Comparison of ENCODE assay signal across 6 worm cellular contexts in genomic region chrIV:11298154-11299086, ce11.
TF ChIP-seq lines count a peak whose summit lies in the region.

B0035.15 (minus strand) TSS chrIV:11298252.
dnj-1 (plus strand) TSS chrIV:11299036.

TF ChIP-seq in whole organism, L1 larva, 84 proteins besides CTCF, POLR2A, EP300 and RAD21 (continued from another document):
- peak; percentile 16 for TF ChIP-seq unc-130 (tag; optimal IDR thresholded peaks at IDR 0.05; lab: Kevin White, UChicago)
- peak; percentile 26 for TF ChIP-seq lin-15B (tag; optimal IDR thresholded peaks at IDR 0.05; lab: Kevin White, UChicago)
- TF ChIP-seq C16A3.4 (tag; optimal IDR thresholded peaks at IDR 0.05; lab: Kevin White, UChicago) = peak; percentile 30
- TF ChIP-seq tbx-2 (tag; optimal IDR thresholded peaks at IDR 0.05; lab: Kevin White, UChicago) = peak; percentile 16
- TF ChIP-seq snu-23 (GFP tag; optimal IDR thresholded peaks at IDR 0.05; lab: Kevin White, UChicago) = peak; percentile 30
- peak in 1 of 2 experiments; percentile 12 for TF ChIP-seq mdl-1 (tag; optimal IDR thresholded peaks at IDR 0.05; lab: Kevin White, UChicago)
- TF ChIP-seq rnt-1 (tag; optimal IDR thresholded peaks at IDR 0.05; lab: Kevin White, UChicago) = peak; percentile 32
- TF ChIP-seq nhr-90 (tag; optimal IDR thresholded peaks at IDR 0.05; lab: Kevin White, UChicago; ENCODE audit: poor library complexity) = peak; percentile 17
- no peak for TF ChIP-seq lir-3 (tag; optimal IDR thresholded peaks at IDR 0.05; lab: Kevin White, UChicago; ENCODE audit: poor library complexity)
- TF ChIP-seq dsc-1 (tag; optimal IDR thresholded peaks at IDR 0.05; lab: Kevin White, UChicago) = peak; percentile 60
- TF ChIP-seq zag-1 (tag; optimal IDR thresholded peaks at IDR 0.05; lab: Kevin White, UChicago) = no peak
- TF ChIP-seq jun-1 (tag; optimal IDR thresholded peaks at IDR 0.05; lab: Kevin White, UChicago) = no peak
- TF ChIP-seq xbp-1 (tag; optimal IDR thresholded peaks at IDR 0.05; lab: Kevin White, UChicago) = peak; percentile 61
- TF ChIP-seq lin-14 (GFP tag; optimal IDR thresholded peaks at IDR 0.05; lab: Kevin White, UChicago) = peak; percentile 78
- TF ChIP-seq lsy-2 (tag; optimal IDR thresholded peaks at IDR 0.05; lab: Kevin White, UChicago) = peak; percentile 43 to 57
- TF ChIP-seq ceh-82 (tag; optimal IDR thresholded peaks at IDR 0.05; lab: Kevin White, UChicago) = peak in 2 of 3 experiments; percentile 19 to 39
- TF ChIP-seq blmp-1 (tag; optimal IDR thresholded peaks at IDR 0.05; lab: Kevin White, UChicago) = peak; percentile 89

TF ChIP-seq in whole organism, L2 larva, 48 proteins besides CTCF, POLR2A, EP300 and RAD21 (continued from another document):
- peak; percentile 80 for TF ChIP-seq unc-55 (GFP tag; optimal IDR thresholded peaks at IDR 0.05; lab: Kevin White, UChicago)

TF ChIP-seq in whole organism, L3 larva, 47 proteins besides CTCF, POLR2A, EP300 and RAD21 (continued from another document):
- TF ChIP-seq pha-4 (tag; optimal IDR thresholded peaks at IDR 0.05; lab: Kevin White, UChicago) (peak; percentile 63), lin-39 (tag; optimal IDR thresholded peaks at IDR 0.05; lab: Kevin White, UChicago) (peak; percentile 27), nhr-23 (tag; optimal IDR thresholded peaks at IDR 0.05; lab: Kevin White, UChicago) (peak; percentile 0), ceh-28 (tag; optimal IDR thresholded peaks at IDR 0.05; lab: Kevin White, UChicago) (peak; percentile 57), sea-2 (GFP tag; optimal IDR thresholded peaks at IDR 0.05; lab: Kevin White, UChicago) (no peak)
TF ChIP-seq in whole organism, L3 larva: peak in this region for 10.

TF ChIP-seq in whole organism, L4 larva, 104 proteins besides CTCF, POLR2A, EP300 and RAD21 (continued from another document):
- TF ChIP-seq lir-3 (tag; optimal IDR thresholded peaks at IDR 0.05; lab: Kevin White, UChicago) = no peak
- peak; percentile 56 for TF ChIP-seq mep-1 (tag; optimal IDR thresholded peaks at IDR 0.05; lab: Kevin White, UChicago)
- TF ChIP-seq hlh-11 (tag; optimal IDR thresholded peaks at IDR 0.05; lab: Kevin White, UChicago) = peak; percentile 23
- TF ChIP-seq hlh-30 (tag; optimal IDR thresholded peaks at IDR 0.05; lab: Kevin White, UChicago; ENCODE audit: insufficient read depth) = peak; percentile 35
- TF ChIP-seq zip-11 (GFP tag; IDR thresholded peaks at IDR 0.05; lab: Robert Waterston, UW) = no peak
- peak; percentile 66 for TF ChIP-seq mes-2 (tag; optimal IDR thresholded peaks at IDR 0.05; lab: Kevin White, UChicago; ENCODE audit: poor library complexity, severe bottlenecking)
- no peak for TF ChIP-seq ZK546.5 (tag; optimal IDR thresholded peaks at IDR 0.05; lab: Kevin White, UChicago)
- TF ChIP-seq lsy-2 (tag; optimal IDR thresholded peaks at IDR 0.05; lab: Kevin White, UChicago) = peak in 1 of 2 experiments; percentile 53
- TF ChIP-seq hmg-1.1 (GFP tag; IDR thresholded peaks at IDR 0.05; lab: Robert Waterston, UW) = 0 out of 2 replicates have a peak, but pooled peaks have one; percentile 44
- no peak for TF ChIP-seq lim-7 (GFP tag; IDR thresholded peaks at IDR 0.05; lab: Robert Waterston, UW)
- no peak for TF ChIP-seq saeg-2 (GFP tag; IDR thresholded peaks at IDR 0.05; lab: Robert Waterston, UW)
- no peak for TF ChIP-seq hif-1 (tag; optimal IDR thresholded peaks at IDR 0.05; lab: Kevin White, UChicago)
- peak; percentile 62 for TF ChIP-seq nhr-28 (tag; optimal IDR thresholded peaks at IDR 0.05; lab: Kevin White, UChicago)
- peak; percentile 50 for TF ChIP-seq dpl-1 (GFP tag; optimal IDR thresholded peaks at IDR 0.05; lab: Kevin White, UChicago)
- TF ChIP-seq rbr-2 (tag; optimal IDR thresholded peaks at IDR 0.05; lab: Kevin White, UChicago) = no peak
- TF ChIP-seq sdz-12 (GFP tag; optimal IDR thresholded peaks at IDR 0.05; lab: Kevin White, UChicago) = no peak
- no peak for TF ChIP-seq T20F7.1 (GFP tag; optimal IDR thresholded peaks at IDR 0.05; lab: Kevin White, UChicago)
- TF ChIP-seq duxl-1 (tag; optimal IDR thresholded peaks at IDR 0.05; lab: Kevin White, UChicago; ENCODE audit: poor library complexity) = no peak
TF ChIP-seq in whole organism, L4 larva: peak in this region for 11.

TF ChIP-seq in whole organism, late embryonic, 69 proteins besides CTCF, POLR2A, EP300 and RAD21 (continued from another document):
- TF ChIP-seq tbx-2 (tag; optimal IDR thresholded peaks at IDR 0.05; lab: Kevin White, UChicago) = peak; percentile 21
- no peak for TF ChIP-seq hlh-13 (GFP tag; optimal IDR thresholded peaks at IDR 0.05; lab: Kevin White, UChicago)
- no peak for TF ChIP-seq C08G9.2 (tag; optimal IDR thresholded peaks at IDR 0.05; lab: Kevin White, UChicago)
- no peak for TF ChIP-seq rnt-1 (tag; optimal IDR thresholded peaks at IDR 0.05; lab: Kevin White, UChicago)
- TF ChIP-seq ceh-14 (tag; optimal IDR thresholded peaks at IDR 0.05; lab: Kevin White, UChicago) = no peak
- TF ChIP-seq pha-2 (tag; optimal IDR thresholded peaks at IDR 0.05; lab: Kevin White, UChicago) = no peak
- no peak for TF ChIP-seq pax-1 (tag; optimal IDR thresholded peaks at IDR 0.05; lab: Kevin White, UChicago)
- no peak for TF ChIP-seq eyg-1 (tag; optimal IDR thresholded peaks at IDR 0.05; lab: Kevin White, UChicago)
- no peak for TF ChIP-seq ceh-19 (GFP tag; optimal IDR thresholded peaks at IDR 0.05; lab: Kevin White, UChicago)
- TF ChIP-seq fkh-6 (tag; optimal IDR thresholded peaks at IDR 0.05; lab: Kevin White, UChicago) = no peak
- TF ChIP-seq sdc-2 (tag; optimal IDR thresholded peaks at IDR 0.05; lab: Kevin White, UChicago) = no peak
- TF ChIP-seq unc-86 (tag; optimal IDR thresholded peaks at IDR 0.05; lab: Kevin White, UChicago) = no peak
- TF ChIP-seq unc-42 (tag; optimal IDR thresholded peaks at IDR 0.05; lab: Kevin White, UChicago) = peak; percentile 56
- TF ChIP-seq ceh-9 (tag; optimal IDR thresholded peaks at IDR 0.05; lab: Kevin White, UChicago) = no peak

TF ChIP-seq in whole organism, young adult, 124 proteins besides CTCF, POLR2A, EP300 and RAD21 (continued from another document):
- TF ChIP-seq snpc-1.3 (tag; optimal IDR thresholded peaks at IDR 0.05; lab: Kevin White, UChicago; ENCODE audit: insufficient read depth) = no peak
- 0 out of 2 replicates have a peak, but pooled peaks have one; percentile 19 for TF ChIP-seq D2030.7 (GFP tag; IDR thresholded peaks at IDR 0.05; lab: Robert Waterston, UW)
- no peak for TF ChIP-seq lag-1 (GFP tag; IDR thresholded peaks at IDR 0.05; lab: Robert Waterston, UW)
- TF ChIP-seq nfyb-1 (GFP tag; IDR thresholded peaks at IDR 0.05; lab: Robert Waterston, UW) = no peak
- TF ChIP-seq K11D2.4 (GFP tag; IDR thresholded peaks at IDR 0.05; lab: Robert Waterston, UW) = no peak
- TF ChIP-seq B0035.1 (tag; optimal IDR thresholded peaks at IDR 0.05; lab: Kevin White, UChicago) = no peak
- peak; percentile 56 for TF ChIP-seq attf-5 (GFP tag; optimal IDR thresholded peaks at IDR 0.05; lab: Kevin White, UChicago)
- no peak for TF ChIP-seq sea-2 (GFP tag; IDR thresholded peaks at IDR 0.05; lab: Robert Waterston, UW)
- no peak for TF ChIP-seq tbx-9 (tag; optimal IDR thresholded peaks at IDR 0.05; lab: Kevin White, UChicago; ENCODE audit: borderline replicate concordance)
- TF ChIP-seq T07F8.4 (tag; optimal IDR thresholded peaks at IDR 0.05; lab: Kevin White, UChicago) = no peak
- TF ChIP-seq him-1 (tag; optimal IDR thresholded peaks at IDR 0.05; lab: Kevin White, UChicago) = no peak
- TF ChIP-seq nhr-179 (tag; optimal IDR thresholded peaks at IDR 0.05; lab: Kevin White, UChicago) = no peak
- no peak for TF ChIP-seq snpc-1.1 (tag; optimal IDR thresholded peaks at IDR 0.05; lab: Kevin White, UChicago; ENCODE audit: insufficient read depth)
- no peak for TF ChIP-seq ztf-18 (tag; optimal IDR thresholded peaks at IDR 0.05; lab: Kevin White, UChicago)
- no peak for TF ChIP-seq dox-1 (GFP tag; IDR thresholded peaks at IDR 0.05; lab: Robert Waterston, UW)
- no peak for TF ChIP-seq lin-26 (GFP tag; IDR thresholded peaks at IDR 0.05; lab: Robert Waterston, UW)
- no peak for TF ChIP-seq pbrm-1 (GFP tag; IDR thresholded peaks at IDR 0.05; lab: Robert Waterston, UW)
- TF ChIP-seq repo-1 (tag; optimal IDR thresholded peaks at IDR 0.05; lab: Kevin White, UChicago) = no peak
- TF ChIP-seq nhr-120 (GFP tag; IDR thresholded peaks at IDR 0.05; lab: Robert Waterston, UW) = no peak
- TF ChIP-seq B0261.1 (tag; optimal IDR thresholded peaks at IDR 0.05; lab: Kevin White, UChicago) = no peak
- no peak for TF ChIP-seq hlh-26 (GFP tag; conservative IDR thresholded peaks at IDR 0.05; lab: Robert Waterston, UW)
- TF ChIP-seq nhr-80 (tag; optimal IDR thresholded peaks at IDR 0.05; lab: Kevin White, UChicago) = no peak
- TF ChIP-seq F49E8.2 (tag; optimal IDR thresholded peaks at IDR 0.05; lab: Kevin White, UChicago; ENCODE audit: insufficient read depth) = no peak
- no peak for TF ChIP-seq nfya-1 (tag; optimal IDR thresholded peaks at IDR 0.05; lab: Kevin White, UChicago; ENCODE audit: borderline replicate concordance, insufficient read depth)
- no peak for TF ChIP-seq aptf-3 (GFP tag; IDR thresholded peaks at IDR 0.05; lab: Robert Waterston, UW)
- TF ChIP-seq ztf-26 (tag; optimal IDR thresholded peaks at IDR 0.05; lab: Kevin White, UChicago) = no peak
- TF ChIP-seq Y56A3A.18 (GFP tag; IDR thresholded peaks at IDR 0.05; lab: Robert Waterston, UW) = no peak
- no peak for TF ChIP-seq Y67H2A.10 (GFP tag; conservative IDR thresholded peaks at IDR 0.05; lab: Robert Waterston, UW)
- no peak for TF ChIP-seq let-607 (tag; optimal IDR thresholded peaks at IDR 0.05; lab: Kevin White, UChicago)
- no peak for TF ChIP-seq bed-2 (GFP tag; IDR thresholded peaks at IDR 0.05; lab: Robert Waterston, UW)
- 0 out of 2 replicates have a peak, but pooled peaks have one; percentile 19 for TF ChIP-seq madf-3 (GFP tag; IDR thresholded peaks at IDR 0.05; lab: Robert Waterston, UW)
- no peak for TF ChIP-seq B0336.3 (GFP tag; IDR thresholded peaks at IDR 0.05; lab: Robert Waterston, UW)
- TF ChIP-seq egrh-3 (GFP tag; IDR thresholded peaks at IDR 0.05; lab: Robert Waterston, UW) = no peak
- TF ChIP-seq hmg-1.2 (GFP tag; IDR thresholded peaks at IDR 0.05; lab: Robert Waterston, UW) = peak; percentile 30; the same call in 1 of the 2 replicates
- no peak for TF ChIP-seq ztf-25 (GFP tag; IDR thresholded peaks at IDR 0.05; lab: Robert Waterston, UW)
- TF ChIP-seq rpc-1 (optimal IDR thresholded peaks at IDR 0.05; lab: Kevin White, UChicago) = no peak
- TF ChIP-seq rpc-1 (tag; optimal IDR thresholded peaks at IDR 0.05; lab: Kevin White, UChicago) = no peak
- no peak for TF ChIP-seq F10E7.11 (tag; optimal IDR thresholded peaks at IDR 0.05; lab: Kevin White, UChicago)
- TF ChIP-seq cebp-1 (GFP tag; IDR thresholded peaks at IDR 0.05; lab: Robert Waterston, UW) = no peak
- TF ChIP-seq cebp-1 (tag; optimal IDR thresholded peaks at IDR 0.05; lab: Kevin White, UChicago) = peak; percentile 42
- peak; percentile 69 for TF ChIP-seq xnd-1 (tag; optimal IDR thresholded peaks at IDR 0.05; lab: Kevin White, UChicago)
- no peak for TF ChIP-seq ztf-22 (GFP tag; optimal IDR thresholded peaks at IDR 0.05; lab: Kevin White, UChicago)
- no peak for TF ChIP-seq atf-7 (tag; optimal IDR thresholded peaks at IDR 0.05; lab: Kevin White, UChicago)
- TF ChIP-seq fkh-3 (tag; optimal IDR thresholded peaks at IDR 0.05; lab: Kevin White, UChicago) = no peak
- no peak for TF ChIP-seq snpc-4 (GFP tag; optimal IDR thresholded peaks at IDR 0.05; lab: Kevin White, UChicago)
- TF ChIP-seq snpc-4 (tag; optimal IDR thresholded peaks at IDR 0.05; lab: Kevin White, UChicago) = no peak
- no peak for TF ChIP-seq ekl-4 (GFP tag; IDR thresholded peaks at IDR 0.05; lab: Robert Waterston, UW)
- TF ChIP-seq F22D6.2 (tag; optimal IDR thresholded peaks at IDR 0.05; lab: Kevin White, UChicago) = no peak
- TF ChIP-seq rec-8 (tag; optimal IDR thresholded peaks at IDR 0.05; lab: Kevin White, UChicago) = no peak
